Worm (Caenorhabditis elegans): ENCODE measurements around the gene clec-223.

The clec-223 gene

DNA sequence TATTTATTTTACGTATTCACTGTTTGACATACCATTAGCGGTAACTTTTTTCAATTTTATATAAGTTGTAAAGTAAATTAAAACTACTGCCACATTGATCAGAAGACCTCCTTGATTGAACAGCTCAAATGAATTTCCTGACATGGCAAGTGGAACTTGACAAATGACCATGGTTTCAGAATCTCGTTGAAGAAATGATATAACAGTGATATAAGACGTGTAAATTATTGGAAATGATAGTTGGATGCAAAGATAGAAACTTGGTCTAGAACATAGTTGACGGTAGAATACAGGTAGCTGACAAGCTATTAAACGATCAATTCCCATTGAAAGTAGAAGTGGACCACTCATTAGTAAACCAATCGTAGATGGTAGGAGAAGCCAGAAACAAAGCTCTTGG, 21.1 kb upstream of the clec-223 start:
- TF ChIP-seq C16A3.4 (tag; optimal IDR thresholded peaks at IDR 0.05) (no peak), nhr-19 (GFP tag; conservative IDR thresholded peaks at IDR 0.05) (no peak), ztf-4 (tag; optimal IDR thresholded peaks at IDR 0.05) (no peak), fkh-4 (tag; optimal IDR thresholded peaks at IDR 0.05; ENCODE audit: borderline replicate concordance) (no peak), mab-9 (GFP tag; IDR thresholded peaks at IDR 0.05) (no peak), nhr-20 (tag; optimal IDR thresholded peaks at IDR 0.05) (no peak), mef-2 (tag; optimal IDR thresholded peaks at IDR 0.05) (no peak), lin-39 (tag; optimal IDR thresholded peaks at IDR 0.05) (no peak), alr-1 (tag; optimal IDR thresholded peaks at IDR 0.05; ENCODE audit: borderline replicate concordance) (no peak), vab-15 (tag; optimal IDR thresholded peaks at IDR 0.05) (no peak), snu-23 (GFP tag; optimal IDR thresholded peaks at IDR 0.05) (no peak), mdl-1 (tag; optimal IDR thresholded peaks at IDR 0.05) (no peak), tbx-2 (tag; optimal IDR thresholded peaks at IDR 0.05) (no peak)

DNA sequence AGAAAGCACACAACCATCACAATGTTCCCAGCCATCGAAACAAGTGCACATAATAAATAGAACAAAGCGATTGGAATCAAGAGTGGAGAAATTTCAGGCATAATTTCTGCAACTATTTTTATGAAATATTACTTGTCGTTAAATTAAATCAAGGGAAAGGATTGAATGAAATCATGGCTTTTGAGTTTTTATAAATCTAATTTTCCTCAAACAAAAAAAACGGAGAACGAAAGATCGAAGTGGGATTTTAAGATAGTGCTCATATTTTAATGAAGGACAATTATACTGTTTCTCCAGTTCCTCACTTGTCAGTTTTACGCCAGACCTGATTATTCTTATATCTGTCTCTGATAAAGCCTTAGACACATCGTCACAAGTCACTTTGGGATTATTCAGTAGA, 20.5 kb upstream of the clec-223 start, which contains the start of gene srsx-33:
Gene srsx-33, minus strand, starts transcription at position 101 of the 400 bp plus-strand sequence.
- TF ChIP-seq xbp-1 (tag; optimal IDR thresholded peaks at IDR 0.05) (no peak), efl-1 (optimal IDR thresholded peaks at IDR 0.05) (no peak), efl-1 (GFP tag; optimal IDR thresholded peaks at IDR 0.05 in 1 of 2) (peak in 1 of 2 experiments; percentile 9)

DNA sequence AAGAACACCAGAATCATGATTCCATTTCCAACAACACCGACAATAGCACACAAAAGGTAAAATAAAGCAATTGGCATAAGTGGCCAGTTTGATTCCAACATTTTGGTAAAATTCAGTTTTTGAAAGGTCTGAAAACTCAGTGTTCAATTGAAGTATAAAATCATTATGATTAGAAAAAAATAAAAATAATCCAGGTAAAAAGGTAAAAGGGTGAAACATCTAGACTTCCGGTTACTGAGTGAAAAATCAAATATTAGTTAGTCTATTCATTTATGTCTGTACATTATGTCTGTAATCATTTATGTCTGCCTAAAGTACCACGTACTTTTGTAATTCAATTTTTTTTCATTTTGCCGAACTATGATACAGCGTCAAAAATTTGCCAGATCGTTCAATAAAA, 18.0 kb upstream of the clec-223 start, which contains the start of gene srsx-31:
Gene srsx-31, minus strand, starts transcription at position 101 of the 400 bp plus-strand sequence.
- TF ChIP-seq mdl-1 (tag; optimal IDR thresholded peaks at IDR 0.05) (no peak), rnt-1 (tag; optimal IDR thresholded peaks at IDR 0.05) (no peak), sox-4 (tag; optimal IDR thresholded peaks at IDR 0.05) (no peak), jun-1 (tag; optimal IDR thresholded peaks at IDR 0.05) (no peak), fkh-10 (GFP tag; optimal IDR thresholded peaks at IDR 0.05) (no peak), ceh-82 (tag; optimal IDR thresholded peaks at IDR 0.05) (no peak), grh-1 (GFP tag; IDR thresholded peaks at IDR 0.05) (no peak), lin-39 (tag; optimal IDR thresholded peaks at IDR 0.05) (no peak), tlp-1 (tag; optimal IDR thresholded peaks at IDR 0.05) (no peak), fkh-4 (tag; optimal IDR thresholded peaks at IDR 0.05; ENCODE audit: borderline replicate concordance) (no peak), swsn-7 (tag; optimal IDR thresholded peaks at IDR 0.05) (no peak), nhr-85 (tag) (no peak), lin-15B (tag; optimal IDR thresholded peaks at IDR 0.05) (no peak), fos-1 (tag; optimal IDR thresholded peaks at IDR 0.05) (no peak)

DNA sequence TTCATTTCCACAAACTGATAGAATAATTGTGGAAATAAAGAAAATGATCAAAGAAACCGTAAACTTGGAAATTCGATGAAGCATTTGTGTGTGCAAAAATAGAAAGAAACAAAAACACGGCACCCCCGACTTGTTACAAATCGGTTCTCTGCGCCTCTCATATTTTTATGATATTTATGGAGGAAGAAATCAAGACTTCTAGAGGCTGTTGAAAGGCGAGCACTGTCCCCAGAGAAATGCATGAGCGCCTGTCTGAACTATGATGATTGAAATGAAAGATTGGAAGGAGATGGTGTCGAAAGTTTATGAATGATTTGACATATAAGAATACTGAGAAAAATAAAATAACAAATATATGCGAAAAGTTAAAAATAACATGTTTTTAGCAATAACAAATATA, 14.1 kb upstream of the clec-223 start, which contains the start of gene lgc-36:
Gene lgc-36, minus strand, starts transcription at position 101 of the 400 bp plus-strand sequence.
- TF ChIP-seq lin-15B (tag; optimal IDR thresholded peaks at IDR 0.05): no peak
- TF ChIP-seq nhr-20 (tag; optimal IDR thresholded peaks at IDR 0.05): no peak
- no peak for TF ChIP-seq efl-1 (optimal IDR thresholded peaks at IDR 0.05)
- no peak for TF ChIP-seq efl-1 (GFP tag; optimal IDR thresholded peaks at IDR 0.05 in 1 of 2)
- TF ChIP-seq hlh-17 (GFP tag; optimal IDR thresholded peaks at IDR 0.05; ENCODE audit: borderline replicate concordance): no peak
- no peak for TF ChIP-seq lin-14 (GFP tag; optimal IDR thresholded peaks at IDR 0.05)
- no peak for TF ChIP-seq efl-3 (GFP tag; optimal IDR thresholded peaks at IDR 0.05)
- TF ChIP-seq tbx-2 (tag; optimal IDR thresholded peaks at IDR 0.05): no peak
- no peak for TF ChIP-seq pag-3 (tag; optimal IDR thresholded peaks at IDR 0.05; ENCODE audit: borderline replicate concordance, insufficient read depth)
- TF ChIP-seq nhr-84 (tag; optimal IDR thresholded peaks at IDR 0.05): no peak
- TF ChIP-seq zip-4 (GFP tag; optimal IDR thresholded peaks at IDR 0.05): no peak
- no peak for TF ChIP-seq unc-130 (tag; optimal IDR thresholded peaks at IDR 0.05)

DNA sequence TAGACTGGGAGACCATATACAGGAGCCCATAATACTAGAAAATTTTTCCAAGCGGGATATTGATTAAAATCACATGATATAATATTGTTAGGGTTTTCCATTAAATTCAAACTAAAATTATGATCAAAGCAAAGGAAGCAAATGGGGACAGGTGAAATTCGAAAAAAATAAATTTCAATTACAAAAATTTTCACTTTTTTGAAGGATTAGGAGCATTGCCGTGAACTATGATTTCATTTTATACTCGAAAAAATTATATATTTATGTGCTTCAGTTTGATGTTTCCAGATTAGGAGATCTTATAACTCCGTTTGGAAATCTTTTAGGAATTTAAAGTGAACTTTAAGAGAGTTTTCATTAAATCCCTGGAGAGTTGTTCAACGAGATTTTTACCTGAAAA, 12.3 kb upstream of the clec-223 start, which contains the start of gene F07B10.7:
Gene F07B10.7, minus strand, starts transcription at position 101 of the 400 bp plus-strand sequence.
- TF ChIP-seq ceh-63 (GFP tag; optimal IDR thresholded peaks at IDR 0.05): no peak
- TF ChIP-seq pag-3 (tag; optimal IDR thresholded peaks at IDR 0.05; ENCODE audit: borderline replicate concordance, insufficient read depth): no peak
- no peak for TF ChIP-seq C04F5.9 (tag; optimal IDR thresholded peaks at IDR 0.05)
- no peak for TF ChIP-seq unc-130 (tag; optimal IDR thresholded peaks at IDR 0.05)
- TF ChIP-seq nhr-85 (tag): no peak
- TF ChIP-seq dsc-1 (tag; optimal IDR thresholded peaks at IDR 0.05): no peak
- TF ChIP-seq ztf-4 (tag; optimal IDR thresholded peaks at IDR 0.05): no peak
- no peak for TF ChIP-seq skn-1 (tag; optimal IDR thresholded peaks at IDR 0.05)
- no peak for TF ChIP-seq isw-1 (GFP tag; IDR thresholded peaks at IDR 0.05)
- TF ChIP-seq hlh-17 (GFP tag; optimal IDR thresholded peaks at IDR 0.05; ENCODE audit: borderline replicate concordance): no peak
